Fruit fly (Drosophila melanogaster) whole organism, pupa: ENCODE measurements around the gene CG8191.

Experiments used
- CG10348 ChIP-seq: fragments of 200-800 bp; sonication (Bioruptor generic); IDR thresholded peaks from 2 replicates; pipeline ENCODE4 v1.3.6; 2022; ENCODE audit warnings: missing biosample characterization, missing genetic modification characterization
- CG12605 ChIP-seq: fragments of 200-800 bp; sonication (Bioruptor generic); IDR thresholded peaks from 2 replicates; pipeline ENCODE4 v1.3.6; 2022; ENCODE audit warnings: missing biosample characterization, missing genetic modification characterization
- CG13204 ChIP-seq: fragments of 200-800 bp; sonication (Bioruptor generic); optimal IDR thresholded peaks from 2 replicates; lab custom pipeline; 2018; ENCODE audit warnings: missing biosample characterization, mild to moderate bottlenecking, missing genetic modification characterization, moderate library complexity
- CG14655 ChIP-seq: fragments of 200-800 bp; sonication (Bioruptor generic); optimal IDR thresholded peaks from 3 replicates; lab custom pipeline; 2017; ENCODE audit warnings: mild to moderate bottlenecking, missing biosample characterization, missing genetic modification reagents, missing genetic modification characterization
- CG15710 ChIP-seq: fragments of 200-800 bp; sonication (Bioruptor generic); optimal IDR thresholded peaks from 2 replicates; lab custom pipeline; 2018; ENCODE audit warnings: missing biosample characterization, mild to moderate bottlenecking, missing genetic modification characterization, moderate library complexity
- CG17806 ChIP-seq: fragments of 200-800 bp; sonication (Bioruptor generic); optimal IDR thresholded peaks from 2 replicates; lab custom pipeline; 2018; ENCODE audit warnings: missing biosample characterization, mild to moderate bottlenecking, missing genetic modification characterization, moderate library complexity
- CG32121 ChIP-seq: fragments of 200-800 bp; sonication (Bioruptor generic); IDR thresholded peaks from 2 replicates; pipeline ENCODE4 v1.3.6; 2022; ENCODE audit warnings: missing biosample characterization, missing genetic modification characterization
- CG34367 ChIP-seq: fragments of 200-800 bp; sonication (Bioruptor generic); optimal IDR thresholded peaks from 2 replicates; lab custom pipeline; 2018; ENCODE audit warnings: missing biosample characterization, mild to moderate bottlenecking, missing genetic modification characterization
- CG4496 ChIP-seq: fragments of 200-800 bp; sonication (Bioruptor generic); IDR thresholded peaks from 3 replicates; pipeline ENCODE4 v1.3.6; 2022; ENCODE audit warnings: missing biosample characterization, missing genetic modification characterization
- CG8159 ChIP-seq: fragments of 200-800 bp; sonication (Bioruptor generic); optimal IDR thresholded peaks from 3 replicates; lab custom pipeline; 2018; ENCODE audit warnings: missing biosample characterization, mild to moderate bottlenecking, missing genetic modification characterization, moderate library complexity
- CG8301 ChIP-seq: fragments of 200-800 bp; sonication (Bioruptor generic); optimal IDR thresholded peaks from 2 replicates; lab custom pipeline; 2018; ENCODE audit warnings: missing biosample characterization, mild to moderate bottlenecking, missing genetic modification characterization
- CG9948 ChIP-seq: fragments of 200-800 bp; sonication (Bioruptor generic); optimal IDR thresholded peaks from 2 replicates; lab custom pipeline; 2018; ENCODE audit warnings: missing biosample characterization, mild to moderate bottlenecking, missing genetic modification characterization, moderate library complexity
- D1 ChIP-seq: fragments of 200-800 bp; sonication (Bioruptor generic); optimal IDR thresholded peaks from 2 replicates; lab custom pipeline; 2018; ENCODE audit warnings: missing biosample characterization, mild to moderate bottlenecking, missing genetic modification characterization, moderate library complexity
- EcR ChIP-seq: fragments of 200-800 bp; sonication (Bioruptor generic); optimal IDR thresholded peaks from 3 replicates; lab custom pipeline; 2019; ENCODE audit warnings: missing biosample characterization, missing genetic modification characterization, mild to moderate bottlenecking, moderate library complexity, missing genetic modification reagents
- Ets98B ChIP-seq: fragments of 200-800 bp; sonication (Bioruptor generic); IDR thresholded peaks from 2 replicates; pipeline ENCODE4 v1.3.6; 2022; ENCODE audit warnings: missing biosample characterization, missing genetic modification characterization
- Pif1A ChIP-seq: fragments of 200-800 bp; sonication (Bioruptor generic); optimal IDR thresholded peaks from 3 replicates; lab custom pipeline; 2016; ENCODE audit warnings: missing biosample characterization, missing genetic modification characterization
- Pif1B ChIP-seq: fragments of 200-800 bp; sonication (Bioruptor generic); optimal IDR thresholded peaks from 3 replicates; lab custom pipeline; 2016; ENCODE audit warnings: missing biosample characterization, missing genetic modification characterization
- Snoo ChIP-seq: fragments of 200-800 bp; sonication (Bioruptor generic); optimal IDR thresholded peaks from 3 replicates; lab custom pipeline; 2017; ENCODE audit warnings: missing biosample characterization, mild to moderate bottlenecking, missing genetic modification characterization, inconsistent platforms
- fd96Ca ChIP-seq: fragments of 200-800 bp; sonication (Bioruptor generic); IDR thresholded peaks from 3 replicates; pipeline ENCODE4 v1.3.6; 2022; ENCODE audit warnings: missing biosample characterization, missing genetic modification characterization
- gl ChIP-seq: fragments of 200-800 bp; sonication (Bioruptor generic); optimal IDR thresholded peaks from 2 replicates; lab custom pipeline; 2018; ENCODE audit warnings: missing biosample characterization, mild to moderate bottlenecking, missing genetic modification characterization
- rn ChIP-seq: fragments of 200-800 bp; sonication (Bioruptor generic); IDR thresholded peaks from 2 replicates; pipeline ENCODE4 v1.3.6; 2022; ENCODE audit warnings: missing biosample characterization, missing genetic modification characterization

The CG8191 gene

dm6 chrX:15733192-15733892 is 1.4 kb downstream of the CG8191 start:
- TF ChIP-seq Snoo (no peak), D1 (tag; lab: Kevin White, UChicago) (no peak), CG8159 (tag; lab: Kevin White, UChicago) (no peak), CG12605 (GFP tag; lab: Robert Waterston, UW) (peak; percentile 52), EcR (GFP tag; lab: Kevin White, UChicago) (no peak), CG34367 (tag; lab: Kevin White, UChicago) (no peak), CG10348 (GFP tag; lab: Robert Waterston, UW) (no peak), CG4496 (peak; percentile 48; the same call in 2 of the 3 replicates), rn (GFP tag; lab: Robert Waterston, UW) (peak; percentile 25; the same call in 1 of the 2 replicates), Pif1A (GFP tag; lab: Kevin White, UChicago) (no peak), CG15710 (tag; lab: Kevin White, UChicago) (no peak), CG8301 (tag; lab: Kevin White, UChicago) (no peak), CG32121 (peak; percentile 21; the same call in 1 of the 2 replicates), Ets98B (GFP tag; lab: Robert Waterston, UW) (peak; percentile 9; the same call in 1 of the 2 replicates)

dm6 chrX:15733995-15734394 is 2.0 kb downstream of the CG8191 start, which contains the start of the genes CG12379 and MagR:
Gene CG12379, minus strand, starts transcription at chrX:15733996.
Gene MagR, plus strand, starts transcription at chrX:15734270.
- peak; percentile 0 for TF ChIP-seq CG17806 (tag; lab: Kevin White, UChicago)
- peak; percentile 21 for TF ChIP-seq CG8301 (tag; lab: Kevin White, UChicago)
- no peak for TF ChIP-seq CG32121
- TF ChIP-seq CG13204 (GFP tag; lab: Kevin White, UChicago): no peak
- peak; percentile 28 for TF ChIP-seq CG9948 (tag; lab: Kevin White, UChicago)
- TF ChIP-seq fd96Ca (GFP tag; lab: Robert Waterston, UW): no peak
- TF ChIP-seq Ets98B (GFP tag; lab: Robert Waterston, UW): no peak
- no peak for TF ChIP-seq Pif1B (GFP tag; lab: Kevin White, UChicago)
- TF ChIP-seq EcR (GFP tag; lab: Kevin White, UChicago): no peak
- TF ChIP-seq gl (tag; lab: Kevin White, UChicago): no peak
- no peak for TF ChIP-seq CG14655 (GFP tag; lab: Kevin White, UChicago)
- TF ChIP-seq Pif1A (GFP tag; lab: Kevin White, UChicago): no peak
- no peak for TF ChIP-seq D1 (tag; lab: Kevin White, UChicago)
- TF ChIP-seq CG12605 (GFP tag; lab: Robert Waterston, UW): no peak
- TF ChIP-seq CG34367 (tag; lab: Kevin White, UChicago): no peak
- TF ChIP-seq rn (GFP tag; lab: Robert Waterston, UW): no peak
- TF ChIP-seq CG10348 (GFP tag; lab: Robert Waterston, UW): no peak
- peak; percentile 40 for TF ChIP-seq CG8159 (tag; lab: Kevin White, UChicago)
- peak; percentile 54 for TF ChIP-seq CG15710 (tag; lab: Kevin White, UChicago)
- TF ChIP-seq CG4496: peak; percentile 6; the same call in 1 of the 3 replicates
- TF ChIP-seq Snoo: peak; percentile 0
- TF ChIP-seq, all 21 proteins: peak for 7

- TF ChIP-seq CG8301 (tag; lab: Kevin White, UChicago) (no peak), CG8159 (tag; lab: Kevin White, UChicago) (no peak), Pif1A (GFP tag; lab: Kevin White, UChicago) (no peak), Pif1B (GFP tag; lab: Kevin White, UChicago) (no peak), EcR (GFP tag; lab: Kevin White, UChicago) (no peak), gl (tag; lab: Kevin White, UChicago) (no peak), CG9948 (tag; lab: Kevin White, UChicago) (no peak), CG32121 (no peak), Snoo (no peak), fd96Ca (GFP tag; lab: Robert Waterston, UW) (no peak), rn (GFP tag; lab: Robert Waterston, UW) (no peak), CG17806 (tag; lab: Kevin White, UChicago) (no peak), CG13204 (GFP tag; lab: Kevin White, UChicago) (no peak), CG34367 (tag; lab: Kevin White, UChicago) (no peak), CG4496 (no peak), CG14655 (GFP tag; lab: Kevin White, UChicago) (no peak), D1 (tag; lab: Kevin White, UChicago) (no peak), CG10348 (GFP tag; lab: Robert Waterston, UW) (no peak)
These were observed 5.1 kb downstream of the CG8191 start, which contains the start of gene Arp6 for dm6 chrX:15737110-15737509. Gene Arp6, minus strand, starts transcription at chrX:15737120.

dm6 chrX:15738890-15739550 is 7.0 kb downstream of the CG8191 start, which contains the start of the genes CG11679 and CG8206:
Gene CG11679, minus strand, starts transcription at chrX:15738954.
Gene CG8206, plus strand, starts transcription at chrX:15739230.
- TF ChIP-seq CG10348 (GFP tag; lab: Robert Waterston, UW): no peak
- TF ChIP-seq CG34367 (tag; lab: Kevin White, UChicago): no peak
- no peak for TF ChIP-seq CG17806 (tag; lab: Kevin White, UChicago)
- no peak for TF ChIP-seq CG13204 (GFP tag; lab: Kevin White, UChicago)
- peak; percentile 29; the same call in 1 of the 2 replicates for TF ChIP-seq CG32121
- peak; percentile 33 for TF ChIP-seq CG15710 (tag; lab: Kevin White, UChicago)
- no peak for TF ChIP-seq Ets98B (GFP tag; lab: Robert Waterston, UW)
- TF ChIP-seq CG12605 (GFP tag; lab: Robert Waterston, UW): no peak
- peak; percentile 10 for TF ChIP-seq CG8301 (tag; lab: Kevin White, UChicago)
- peak; percentile 28 for TF ChIP-seq Pif1A (GFP tag; lab: Kevin White, UChicago)
- TF ChIP-seq CG9948 (tag; lab: Kevin White, UChicago): peak; percentile 32
- TF ChIP-seq fd96Ca (GFP tag; lab: Robert Waterston, UW): no peak; the same call in 2 of the 3 replicates
- TF ChIP-seq CG8159 (tag; lab: Kevin White, UChicago): peak; percentile 47
- no peak for TF ChIP-seq D1 (tag; lab: Kevin White, UChicago)
- no peak for TF ChIP-seq Pif1B (GFP tag; lab: Kevin White, UChicago)
- no peak for TF ChIP-seq CG14655 (GFP tag; lab: Kevin White, UChicago)
- TF ChIP-seq EcR (GFP tag; lab: Kevin White, UChicago): peak; percentile 1
- peak; percentile 48 for TF ChIP-seq Snoo
